Worm (Caenorhabditis elegans) whole organism, late embryonic: ENCODE results near the gene bcl-7.

Source experiments
- ama-1 ChIP-seq: fragments of 150-350 bp; optimal IDR thresholded peaks from 2 replicates; lab custom pipeline; 2014
- ceh-24 ChIP-seq: sonication (generic microtip); optimal IDR thresholded peaks from 2 replicates; lab custom pipeline; 2016; ENCODE audit warnings: mild to moderate bottlenecking, missing genetic modification characterization, missing compliant biosample characterization
- ets-4 ChIP-seq: sonication (generic microtip); optimal IDR thresholded peaks from 2 replicates; lab custom pipeline; 2016; ENCODE audit warnings: missing genetic modification characterization, missing compliant biosample characterization
- odd-2 ChIP-seq: sonication (generic microtip); optimal IDR thresholded peaks from 2 replicates; lab custom pipeline; 2017; ENCODE audit warnings: antibody characterized with exemption, mild to moderate bottlenecking, missing genetic modification characterization, missing compliant biosample characterization
- pqm-1 ChIP-seq: sonication (generic microtip); optimal IDR thresholded peaks from 2 replicates; lab custom pipeline; 2016; ENCODE audit warnings: missing genetic modification characterization, missing compliant biosample characterization
- rnt-1 ChIP-seq: sonication (generic microtip); optimal IDR thresholded peaks from 2 replicates; lab custom pipeline; 2016; ENCODE audit warnings: missing genetic modification characterization, missing compliant biosample characterization

ce11 chrIII:5942104-5942503 is 16.2 kb downstream of the bcl-7 start:
- TF ChIP-seq odd-2 (tag; lab: Kevin White, UChicago) (no peak), ets-4 (tag; lab: Kevin White, UChicago) (no peak), ama-1 (lab: Kevin White, UChicago) (no peak), ceh-24 (tag; lab: Kevin White, UChicago) (no peak), rnt-1 (tag; lab: Kevin White, UChicago) (no peak), pqm-1 (tag; lab: Kevin White, UChicago) (no peak)
